Worm (Caenorhabditis elegans) whole organism, L2 larva: ENCODE measurements around the gene W02A2.9.
A peak's percentile ranks its signal among the peaks of the same experiment; 100 is the strongest.

Experiments used
- C34F6.9 ChIP-seq: fragments of 150-350 bp; optimal IDR thresholded peaks from 2 replicates; lab custom pipeline; 2014; ENCODE audit warnings: missing biosample characterization, missing genetic modification characterization
- F13H6.1 ChIP-seq: sonication (generic microtip); optimal IDR thresholded peaks from 2 replicates; lab custom pipeline; 2016; ENCODE audit warnings: missing genetic modification characterization, missing compliant biosample characterization
- R02D3.7 ChIP-seq: fragments of 150-350 bp; optimal IDR thresholded peaks from 2 replicates; lab custom pipeline; 2014; ENCODE audit warnings: missing biosample characterization, missing genetic modification characterization
- Y55F3AM.14 ChIP-seq: fragments of 200-800 bp; sonication (Bioruptor generic); optimal IDR thresholded peaks from 2 replicates; lab custom pipeline; 2018; ENCODE audit warnings: mild to moderate bottlenecking, missing genetic modification characterization, missing compliant biosample characterization
- ZK546.5 ChIP-seq: sonication (generic microtip); optimal IDR thresholded peaks from 2 replicates; lab custom pipeline; 2017; ENCODE audit warnings: missing biosample characterization, missing genetic modification characterization
- alr-1 ChIP-seq: fragments of 150-350 bp; optimal IDR thresholded peaks from 2 replicates; lab custom pipeline; 2014; ENCODE audit warnings: missing biosample characterization, missing genetic modification characterization
- aly-2 ChIP-seq: fragments of 150-350 bp; optimal IDR thresholded peaks from 2 replicates; lab custom pipeline; 2014; ENCODE audit warnings: missing biosample characterization, missing genetic modification characterization
- ama-1 ChIP-seq: fragments of 150-350 bp; optimal IDR thresholded peaks from 2 replicates; lab custom pipeline; 2018; ENCODE audit warnings: inconsistent platforms
- blmp-1 ChIP-seq: sonication (generic microtip); optimal IDR thresholded peaks from 2 replicates; lab custom pipeline; 2017; ENCODE audit warnings: missing genetic modification characterization, mild to moderate bottlenecking, missing compliant biosample characterization, antibody characterized with exemption, moderate library complexity; ENCODE audit not compliant: insufficient read depth
- ceh-16 ChIP-seq: fragments of 150-350 bp; optimal IDR thresholded peaks from 2 replicates; lab custom pipeline; 2014; ENCODE audit warnings: missing biosample characterization, missing genetic modification characterization
- ceh-82 ChIP-seq: fragments of 150-350 bp; optimal IDR thresholded peaks from 2 replicates; lab custom pipeline; 2014; ENCODE audit warnings: missing biosample characterization, missing genetic modification characterization
- crh-2 ChIP-seq: sonication (generic microtip); optimal IDR thresholded peaks from 2 replicates; lab custom pipeline; 2017; ENCODE audit warnings: missing biosample characterization, missing genetic modification characterization
- dmd-4 ChIP-seq: sonication (generic microtip); optimal IDR thresholded peaks from 2 replicates; lab custom pipeline; 2017; ENCODE audit warnings: missing biosample characterization, missing genetic modification characterization
- elt-1 ChIP-seq: fragments of 150-350 bp; optimal IDR thresholded peaks from 2 replicates; lab custom pipeline; 2014; ENCODE audit warnings: missing biosample characterization, missing genetic modification characterization
- elt-3 ChIP-seq: sonication (generic microtip); optimal IDR thresholded peaks from 2 replicates; lab custom pipeline; 2017; ENCODE audit warnings: missing biosample characterization, missing genetic modification characterization
- fos-1 ChIP-seq: fragments of 150-350 bp; optimal IDR thresholded peaks from 2 replicates; lab custom pipeline; 2014; ENCODE audit warnings: missing biosample characterization, missing genetic modification characterization
- gmeb-1 ChIP-seq: fragments of 150-350 bp; optimal IDR thresholded peaks from 2 replicates; lab custom pipeline; 2014; ENCODE audit warnings: missing biosample characterization, missing genetic modification characterization
- lin-11 ChIP-seq: fragments of 150-350 bp; sonication (generic microtip); optimal IDR thresholded peaks from 2 replicates; lab custom pipeline; 2014; ENCODE audit warnings: missing biosample characterization, missing genetic modification characterization, inconsistent platforms, mixed read lengths
- lin-13 ChIP-seq: fragments of 150-350 bp; optimal IDR thresholded peaks from 2 replicates; lab custom pipeline; 2014; ENCODE audit warnings: missing biosample characterization, missing genetic modification reagents, missing genetic modification characterization
- lin-39 ChIP-seq: fragments of 150-350 bp; optimal IDR thresholded peaks from 2 replicates; lab custom pipeline; 2014; ENCODE audit warnings: missing biosample characterization, missing genetic modification reagents, missing genetic modification characterization
- lsy-2 ChIP-seq, 2 experiments: fragments of 150-350 bp in 1 of 2; sonication (generic microtip) in 1 of 2; optimal IDR thresholded peaks; 2 replicates each; lab custom pipeline; 2014 to 2017; ENCODE audit warnings: missing biosample characterization in 2 of 2, missing genetic modification characterization in 2 of 2
- mab-5 ChIP-seq: fragments of 150-350 bp; optimal IDR thresholded peaks from 2 replicates; lab custom pipeline; 2014; ENCODE audit warnings: missing biosample characterization, missing genetic modification characterization
- mdl-1 ChIP-seq, 2 experiments: fragments of 150-350 bp in 1 of 2; sonication (generic microtip) in 1 of 2; optimal IDR thresholded peaks; 2 replicates each; lab custom pipeline; 2017; ENCODE audit warnings: missing biosample characterization in 2 of 2, missing genetic modification characterization in 2 of 2
- nhr-10 ChIP-seq: sonication (generic microtip); optimal IDR thresholded peaks from 2 replicates; lab custom pipeline; 2017; ENCODE audit warnings: missing biosample characterization, missing genetic modification characterization
- nhr-11 ChIP-seq: fragments of 150-350 bp; optimal IDR thresholded peaks from 2 replicates; lab custom pipeline; 2014; ENCODE audit warnings: missing biosample characterization, missing genetic modification characterization
- nhr-12 ChIP-seq: fragments of 150-350 bp; optimal IDR thresholded peaks from 2 replicates; lab custom pipeline; 2014; ENCODE audit warnings: missing biosample characterization, missing genetic modification characterization
- nhr-129 ChIP-seq: fragments of 150-350 bp; optimal IDR thresholded peaks from 2 replicates; lab custom pipeline; 2014; ENCODE audit warnings: missing biosample characterization, missing genetic modification characterization
- nhr-21 ChIP-seq: fragments of 150-350 bp; optimal IDR thresholded peaks from 2 replicates; lab custom pipeline; 2014; ENCODE audit warnings: missing biosample characterization, missing genetic modification characterization
- nhr-23 ChIP-seq: fragments of 150-350 bp; optimal IDR thresholded peaks from 2 replicates; lab custom pipeline; 2014; ENCODE audit warnings: missing biosample characterization, missing genetic modification reagents, missing genetic modification characterization
- nhr-237 ChIP-seq: fragments of 150-350 bp; optimal IDR thresholded peaks from 2 replicates; lab custom pipeline; 2014; ENCODE audit warnings: missing biosample characterization, missing genetic modification characterization
- nhr-25 ChIP-seq: fragments of 150-350 bp; sonication (generic microtip); optimal IDR thresholded peaks from 3 replicates; lab custom pipeline; 2014; ENCODE audit warnings: missing biosample characterization, missing genetic modification characterization
- nhr-6 ChIP-seq: fragments of 150-350 bp; optimal IDR thresholded peaks from 2 replicates; lab custom pipeline; 2014; ENCODE audit warnings: missing biosample characterization, missing genetic modification characterization
- nhr-77 ChIP-seq: fragments of 150-350 bp; optimal IDR thresholded peaks from 2 replicates; lab custom pipeline; 2014; ENCODE audit warnings: missing biosample characterization, missing genetic modification characterization
- peb-1 ChIP-seq: fragments of 150-350 bp; optimal IDR thresholded peaks from 2 replicates; lab custom pipeline; 2014; ENCODE audit warnings: missing biosample characterization, missing genetic modification characterization
- sem-4 ChIP-seq: fragments of 150-350 bp; optimal IDR thresholded peaks from 2 replicates; lab custom pipeline; 2014; ENCODE audit warnings: missing biosample characterization, missing genetic modification reagents, missing genetic modification characterization
- skn-1 ChIP-seq: sonication (generic microtip); optimal IDR thresholded peaks from 2 replicates; lab custom pipeline; 2017; ENCODE audit warnings: missing biosample characterization, missing genetic modification characterization
- sma-3 ChIP-seq: sonication (generic microtip); optimal IDR thresholded peaks from 2 replicates; lab custom pipeline; 2016; ENCODE audit warnings: missing genetic modification reagents, missing genetic modification characterization, missing compliant biosample characterization
- sma-9 ChIP-seq, 2 experiments: fragments of 150-350 bp in 1 of 2; sonication (generic microtip) in 1 of 2; optimal IDR thresholded peaks; 2 replicates each; lab custom pipeline; 2014 to 2016; ENCODE audit warnings: missing genetic modification characterization in 2 of 2, mild to moderate bottlenecking in 1 of 2, missing biosample characterization in 1 of 2, missing compliant biosample characterization in 1 of 2, missing genetic modification reagents in 1 of 2, moderate library complexity in 1 of 2
- snpc-4 ChIP-seq: fragments of 150-350 bp; optimal IDR thresholded peaks from 2 replicates; lab custom pipeline; 2014; ENCODE audit warnings: missing biosample characterization, missing genetic modification characterization
- unc-55 ChIP-seq: fragments of 150-350 bp; sonication (generic microtip); optimal IDR thresholded peaks from 3 replicates; lab custom pipeline; 2014; ENCODE audit warnings: missing biosample characterization, missing genetic modification reagents, missing genetic modification characterization
- unc-62 ChIP-seq: fragments of 150-350 bp; optimal IDR thresholded peaks from 2 replicates; lab custom pipeline; 2014; ENCODE audit warnings: missing biosample characterization, missing genetic modification reagents, missing genetic modification characterization
- zag-1 ChIP-seq: fragments of 150-350 bp; optimal IDR thresholded peaks from 2 replicates; lab custom pipeline; 2014; ENCODE audit warnings: missing biosample characterization, missing genetic modification characterization
- ztf-11 ChIP-seq: sonication (generic microtip); optimal IDR thresholded peaks from 2 replicates; lab custom pipeline; 2017; ENCODE audit warnings: missing biosample characterization, missing genetic modification characterization

W02A2.9 gene

DNA sequence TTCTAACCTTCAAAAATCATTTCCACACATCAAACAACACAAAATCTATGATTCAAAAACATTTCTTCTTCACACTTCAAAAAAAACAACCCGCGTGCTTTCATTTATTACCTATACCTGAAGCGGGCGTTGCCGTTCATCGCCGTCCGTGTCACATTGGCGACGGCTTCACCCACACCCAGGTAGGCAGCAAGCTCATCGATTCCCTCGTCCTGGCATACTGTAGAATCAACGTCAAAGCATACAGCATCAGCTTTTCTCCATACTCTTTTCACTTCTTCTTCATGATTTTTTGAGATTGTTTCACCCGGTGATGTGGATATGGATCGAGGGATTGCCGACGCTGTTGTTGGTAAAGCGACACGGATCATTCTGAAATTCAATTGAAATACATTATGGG lies 44.8 kb downstream of the W02A2.9 start:
- TF ChIP-seq ztf-11 (no peak), fos-1 (tag; lab: Kevin White, UChicago) (no peak), unc-62 (GFP tag; lab: Kevin White, UChicago) (no peak), ama-1 (lab: Kevin White, UChicago) (no peak), ZK546.5 (tag; lab: Kevin White, UChicago) (no peak), nhr-12 (tag; lab: Kevin White, UChicago) (no peak), nhr-10 (tag; lab: Kevin White, UChicago) (no peak), nhr-21 (tag; lab: Kevin White, UChicago) (no peak), snpc-4 (tag; lab: Kevin White, UChicago) (no peak), crh-2 (no peak), lin-39 (tag; lab: Kevin White, UChicago) (no peak), R02D3.7 (tag; lab: Kevin White, UChicago) (no peak)

DNA sequence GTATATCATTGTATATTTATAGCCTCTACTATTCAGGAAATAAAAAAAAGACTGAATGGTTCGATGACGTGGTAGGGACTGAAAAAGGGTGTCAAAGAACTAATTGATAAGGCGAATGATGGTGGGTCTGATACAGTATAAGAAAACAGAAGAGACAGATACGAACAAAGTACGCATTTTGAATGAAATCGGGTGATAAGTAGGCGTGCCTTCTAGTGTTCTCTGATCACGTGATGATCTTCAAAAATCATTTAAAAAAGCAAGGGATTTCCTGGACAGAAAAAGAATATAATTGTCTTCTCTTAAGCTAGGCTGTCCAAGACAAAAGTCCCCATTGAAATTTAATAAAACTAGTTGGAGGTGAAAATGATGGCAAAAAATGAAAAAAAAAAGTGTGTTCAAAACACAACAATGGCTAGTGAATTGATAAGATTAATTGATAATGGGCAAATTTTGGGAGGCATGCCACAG lies 45.8 kb downstream of the W02A2.9 start:
- TF ChIP-seq sma-3 (GFP tag; lab: Kevin White, UChicago), result peak; percentile 74
- peak; percentile 9 for TF ChIP-seq F13H6.1
- no peak for TF ChIP-seq elt-3 (tag; lab: Kevin White, UChicago)
- TF ChIP-seq lsy-2 (tag; optimal IDR thresholded peaks at IDR 0.05; lab: Kevin White, UChicago), result peak in 1 of 2 experiments; percentile 42
- peak; percentile 83 for TF ChIP-seq crh-2
- peak in 1 of 2 experiments; percentile 31 for TF ChIP-seq mdl-1 (tag; optimal IDR thresholded peaks at IDR 0.05; lab: Kevin White, UChicago)
- no peak for TF ChIP-seq aly-2 (tag; lab: Kevin White, UChicago)
- no peak for TF ChIP-seq nhr-10 (tag; lab: Kevin White, UChicago)
- TF ChIP-seq gmeb-1, result peak; percentile 34
- TF ChIP-seq nhr-129, result peak; percentile 68
- peak; percentile 8 for TF ChIP-seq nhr-25 (tag; lab: Kevin White, UChicago)
- peak; percentile 63 for TF ChIP-seq fos-1 (tag; lab: Kevin White, UChicago)
- peak; percentile 74 for TF ChIP-seq sma-9 (GFP tag; optimal IDR thresholded peaks at IDR 0.05; lab: Kevin White, UChicago)
- no peak for TF ChIP-seq sma-9 (tag; optimal IDR thresholded peaks at IDR 0.05; lab: Kevin White, UChicago)
- peak; percentile 62 for TF ChIP-seq nhr-21 (tag; lab: Kevin White, UChicago)
- TF ChIP-seq Y55F3AM.14 (GFP tag; lab: Kevin White, UChicago), result peak; percentile 25
- no peak for TF ChIP-seq R02D3.7 (tag; lab: Kevin White, UChicago)
- TF ChIP-seq, all 48 proteins: peak for 12

DNA sequence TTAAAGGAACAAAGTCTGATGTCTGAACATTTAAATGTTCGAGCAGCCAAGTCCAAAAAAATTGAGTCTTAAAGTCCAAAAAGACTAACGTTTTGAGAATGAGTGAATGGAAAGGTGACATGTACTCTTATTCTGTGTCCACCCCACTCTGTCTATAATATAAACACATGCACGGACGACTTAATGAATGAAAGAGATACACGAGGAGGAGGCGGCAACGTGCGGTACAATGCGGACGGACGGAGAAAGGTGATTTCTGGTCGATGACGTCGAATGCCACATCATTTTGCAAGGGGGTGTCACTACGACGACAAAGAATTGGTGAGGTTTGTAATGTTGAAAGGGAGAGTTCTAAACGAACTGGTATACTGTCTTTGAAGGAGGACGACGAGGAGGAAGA lies 47.2 kb downstream of the W02A2.9 start:
- TF ChIP-seq fos-1 (tag; lab: Kevin White, UChicago) (peak; percentile 8), blmp-1 (tag; lab: Kevin White, UChicago) (peak; percentile 59), unc-55 (GFP tag; lab: Kevin White, UChicago) (no peak)

DNA sequence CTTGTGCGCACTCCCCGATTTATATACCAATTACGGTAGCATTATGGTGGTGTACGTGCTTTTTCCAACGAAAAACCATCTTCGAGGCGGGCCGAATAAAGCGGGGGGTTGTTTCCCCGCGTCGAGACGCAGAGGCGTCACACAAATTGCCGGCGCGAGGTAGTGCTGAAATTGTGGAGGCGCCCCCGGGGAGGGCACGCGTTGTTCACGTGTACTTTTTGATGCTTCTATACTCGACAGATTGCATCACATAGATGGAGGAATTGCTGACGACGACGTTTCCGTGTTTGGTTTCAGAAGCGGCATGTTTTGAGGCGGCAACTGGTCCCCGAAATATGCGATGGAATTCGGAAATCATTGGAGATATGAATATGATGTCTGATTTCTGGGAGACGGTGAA lies 47.8 kb downstream of the W02A2.9 start:
- peak; percentile 99 for TF ChIP-seq sma-9 (GFP tag; optimal IDR thresholded peaks at IDR 0.05; lab: Kevin White, UChicago)
- peak; percentile 33 for TF ChIP-seq sma-9 (tag; optimal IDR thresholded peaks at IDR 0.05; lab: Kevin White, UChicago)
- peak; percentile 73 to 91 for TF ChIP-seq mdl-1 (tag; optimal IDR thresholded peaks at IDR 0.05; lab: Kevin White, UChicago)
- peak; percentile 69 for TF ChIP-seq zag-1 (tag; lab: Kevin White, UChicago)
- TF ChIP-seq nhr-25 (tag; lab: Kevin White, UChicago), result peak; percentile 91
- no peak for TF ChIP-seq elt-1 (tag; lab: Kevin White, UChicago)
- TF ChIP-seq ZK546.5 (tag; lab: Kevin White, UChicago), result no peak
- TF ChIP-seq F13H6.1, result peak; percentile 91
- TF ChIP-seq nhr-10 (tag; lab: Kevin White, UChicago), result no peak
- peak; percentile 85 for TF ChIP-seq Y55F3AM.14 (GFP tag; lab: Kevin White, UChicago)
- TF ChIP-seq nhr-11 (tag; lab: Kevin White, UChicago), result no peak
- TF ChIP-seq peb-1 (tag; lab: Kevin White, UChicago), result no peak
- no peak for TF ChIP-seq nhr-237
- no peak for TF ChIP-seq alr-1 (tag; lab: Kevin White, UChicago)
- peak; percentile 81 for TF ChIP-seq fos-1 (tag; lab: Kevin White, UChicago)
- no peak for TF ChIP-seq ceh-82
- no peak for TF ChIP-seq mab-5
- TF ChIP-seq ceh-16 (tag; lab: Kevin White, UChicago), result peak; percentile 9
- no peak for TF ChIP-seq skn-1 (tag; lab: Kevin White, UChicago)
- TF ChIP-seq sem-4 (tag; lab: Kevin White, UChicago), result peak; percentile 83
- no peak for TF ChIP-seq nhr-77 (tag; lab: Kevin White, UChicago)
- TF ChIP-seq crh-2, result peak; percentile 89
- TF ChIP-seq nhr-6 (tag; lab: Kevin White, UChicago), result peak; percentile 31
- TF ChIP-seq aly-2 (tag; lab: Kevin White, UChicago), result no peak
- TF ChIP-seq unc-62 (GFP tag; lab: Kevin White, UChicago), result no peak
- no peak for TF ChIP-seq nhr-23 (tag; lab: Kevin White, UChicago)
- TF ChIP-seq gmeb-1, result peak; percentile 69
- no peak for TF ChIP-seq nhr-12 (tag; lab: Kevin White, UChicago)
- peak; percentile 60 for TF ChIP-seq blmp-1 (tag; lab: Kevin White, UChicago)
- peak; percentile 31 for TF ChIP-seq snpc-4 (tag; lab: Kevin White, UChicago)
- TF ChIP-seq nhr-21 (tag; lab: Kevin White, UChicago), result peak; percentile 93
- peak; percentile 87 for TF ChIP-seq C34F6.9 (tag; lab: Kevin White, UChicago)
- peak in 1 of 2 experiments; percentile 85 for TF ChIP-seq lsy-2 (tag; optimal IDR thresholded peaks at IDR 0.05; lab: Kevin White, UChicago)
- TF ChIP-seq dmd-4 (tag; lab: Kevin White, UChicago), result no peak
- TF ChIP-seq sma-3 (GFP tag; lab: Kevin White, UChicago), result peak; percentile 97
- peak; percentile 76 for TF ChIP-seq lin-13
- peak; percentile 70 for TF ChIP-seq lin-11
